Worm (Caenorhabditis elegans) whole organism, midembryonic: ENCODE data around the gene F53H2.1.

ENCODE experiments used
- T22C8.4 ChIP-seq: fragments of 200-800 bp; sonication (Bioruptor generic); IDR thresholded peaks from 2 replicates; pipeline ENCODE4 v1.3.6; 2022; ENCODE audit warnings: missing genetic modification characterization, missing compliant biosample characterization
- cog-1 ChIP-seq: sonication (generic microtip); optimal IDR thresholded peaks from 2 replicates; lab custom pipeline; 2016; ENCODE audit warnings: missing genetic modification characterization, missing compliant biosample characterization
- flt-1 ChIP-seq: fragments of 200-800 bp; sonication (Bioruptor generic); IDR thresholded peaks from 2 replicates; pipeline ENCODE4 v1.3.6; 2022; ENCODE audit warnings: missing genetic modification characterization, missing compliant biosample characterization
- klf-2 ChIP-seq: fragments of 200-800 bp; sonication (Bioruptor generic); conservative IDR thresholded peaks from 2 replicates; pipeline ENCODE4 v1.3.6; 2022; ENCODE audit warnings: missing genetic modification reagents, missing genetic modification characterization, missing compliant biosample characterization
- med-1 ChIP-seq: sonication (generic microtip); optimal IDR thresholded peaks from 2 replicates; lab custom pipeline; 2017; ENCODE audit warnings: missing genetic modification characterization, mild to moderate bottlenecking, missing compliant biosample characterization, antibody characterized with exemption, missing genetic modification reagents; ENCODE audit not compliant: insufficient read depth
- ref-1 ChIP-seq: fragments of 200-800 bp; sonication (Bioruptor generic); conservative IDR thresholded peaks from 2 replicates; pipeline ENCODE4 v1.3.6; 2022; ENCODE audit warnings: missing genetic modification reagents, missing genetic modification characterization, missing compliant biosample characterization
- tab-1 ChIP-seq: fragments of 200-800 bp; sonication (Bioruptor generic); IDR thresholded peaks from 2 replicates; pipeline ENCODE4 v1.3.6; 2022; ENCODE audit warnings: missing genetic modification characterization, missing compliant biosample characterization
- ztf-23 ChIP-seq: fragments of 200-800 bp; sonication (Bioruptor generic); IDR thresholded peaks from 2 replicates; pipeline ENCODE4 v1.3.6; 2022; ENCODE audit warnings: missing genetic modification reagents, missing genetic modification characterization, missing compliant biosample characterization
- ztf-29 ChIP-seq: fragments of 200-800 bp; sonication (Bioruptor generic); IDR thresholded peaks from 2 replicates; pipeline ENCODE4 v1.3.6; 2022; ENCODE audit warnings: missing genetic modification reagents, missing genetic modification characterization, missing compliant biosample characterization

Gene F53H2.1

ce11 chrV:20406817-20407216 lies 19.3 kb downstream of the F53H2.1 start:
- TF ChIP-seq tab-1 (GFP tag; lab: Robert Waterston, UW), result no peak
- no peak for TF ChIP-seq ztf-23 (GFP tag; lab: Robert Waterston, UW)
- no peak for TF ChIP-seq ref-1
- no peak for TF ChIP-seq flt-1
- no peak for TF ChIP-seq klf-2 (GFP tag; lab: Robert Waterston, UW)
- no peak for TF ChIP-seq ztf-29
- TF ChIP-seq cog-1 (tag; lab: Kevin White, UChicago), result no peak
- no peak for TF ChIP-seq T22C8.4 (GFP tag; lab: Robert Waterston, UW)
- no peak for TF ChIP-seq med-1 (GFP tag; lab: Kevin White, UChicago)

ce11 chrV:20409016-20409415 lies 21.5 kb downstream of the F53H2.1 start:
- no peak for TF ChIP-seq ztf-29
- no peak for TF ChIP-seq med-1 (GFP tag; lab: Kevin White, UChicago)
- no peak for TF ChIP-seq ztf-23 (GFP tag; lab: Robert Waterston, UW)
- no peak for TF ChIP-seq tab-1 (GFP tag; lab: Robert Waterston, UW)

ce11 chrV:20410285-20410684 lies 22.8 kb downstream of the F53H2.1 start:
- TF ChIP-seq ref-1 (no peak), tab-1 (GFP tag; lab: Robert Waterston, UW) (no peak), ztf-23 (GFP tag; lab: Robert Waterston, UW) (no peak), ztf-29 (no peak)

ce11 chrV:20411659-20412058 lies 24.1 kb downstream of the F53H2.1 start, which contains the start of gene F53H2.3:
F53H2.3 (minus strand) TSS chrV:20411759.
- TF ChIP-seq klf-2 (GFP tag; lab: Robert Waterston, UW) (no peak), T22C8.4 (GFP tag; lab: Robert Waterston, UW) (no peak), med-1 (GFP tag; lab: Kevin White, UChicago) (no peak), cog-1 (tag; lab: Kevin White, UChicago) (no peak), ref-1 (no peak), flt-1 (no peak)

ce11 chrV:20412225-20412624 lies 24.7 kb downstream of the F53H2.1 start:
- no peak for TF ChIP-seq ztf-23 (GFP tag; lab: Robert Waterston, UW)
- no peak for TF ChIP-seq T22C8.4 (GFP tag; lab: Robert Waterston, UW)
- TF ChIP-seq cog-1 (tag; lab: Kevin White, UChicago), result no peak
- no peak for TF ChIP-seq tab-1 (GFP tag; lab: Robert Waterston, UW)
- no peak for TF ChIP-seq klf-2 (GFP tag; lab: Robert Waterston, UW)
- TF ChIP-seq ztf-29, result no peak
- TF ChIP-seq flt-1, result no peak
- no peak for TF ChIP-seq med-1 (GFP tag; lab: Kevin White, UChicago)
- TF ChIP-seq ref-1, result no peak

- TF ChIP-seq T22C8.4 (GFP tag; lab: Robert Waterston, UW) (no peak), ztf-29 (no peak), flt-1 (no peak)
Measured at ce11 chrV:20413426-20413825, 25.9 kb downstream of the F53H2.1 start.

ce11 chrV:20413936-20414335 lies 26.4 kb downstream of the F53H2.1 start:
- TF ChIP-seq ztf-29, result no peak

- TF ChIP-seq klf-2 (GFP tag; lab: Robert Waterston, UW) (no peak), cog-1 (tag; lab: Kevin White, UChicago) (no peak), T22C8.4 (GFP tag; lab: Robert Waterston, UW) (no peak), tab-1 (GFP tag; lab: Robert Waterston, UW) (no peak), med-1 (GFP tag; lab: Kevin White, UChicago) (no peak), ztf-29 (no peak)
Measured at ce11 chrV:20415415-20415814, 27.9 kb downstream of the F53H2.1 start.

- no peak for TF ChIP-seq ztf-29
- no peak for TF ChIP-seq flt-1
- no peak for TF ChIP-seq cog-1 (tag; lab: Kevin White, UChicago)
Measured at ce11 chrV:20416335-20416734, 28.8 kb downstream of the F53H2.1 start.

- TF ChIP-seq ztf-23 (GFP tag; lab: Robert Waterston, UW) (no peak), klf-2 (GFP tag; lab: Robert Waterston, UW) (no peak), cog-1 (tag; lab: Kevin White, UChicago) (no peak), ztf-29 (no peak), ref-1 (no peak), T22C8.4 (GFP tag; lab: Robert Waterston, UW) (no peak), tab-1 (GFP tag; lab: Robert Waterston, UW) (no peak), med-1 (GFP tag; lab: Kevin White, UChicago) (no peak), flt-1 (no peak)
Measured at ce11 chrV:20416790-20417189, 29.3 kb downstream of the F53H2.1 start.

ce11 chrV:20417809-20418208 lies 30.3 kb downstream of the F53H2.1 start:
- TF ChIP-seq flt-1 (no peak), med-1 (GFP tag; lab: Kevin White, UChicago) (no peak), tab-1 (GFP tag; lab: Robert Waterston, UW) (no peak), T22C8.4 (GFP tag; lab: Robert Waterston, UW) (no peak), ztf-23 (GFP tag; lab: Robert Waterston, UW) (no peak), ref-1 (no peak), cog-1 (tag; lab: Kevin White, UChicago) (no peak), ztf-29 (no peak), klf-2 (GFP tag; lab: Robert Waterston, UW) (no peak)
